Fruit fly (Drosophila melanogaster) whole organism: ENCODE results near the gene Larp7.

Experiments
- CG8478 ChIP-seq: fragments of >200 bp; optimal IDR thresholded peaks from 2 replicates; lab custom pipeline; 2018; ENCODE audit warnings: inconsistent platforms
- Dll ChIP-seq: fragments of >200 bp; optimal IDR thresholded peaks from 2 replicates; lab custom pipeline; 2017
- EcR ChIP-seq, 2 experiments: fragments of >200 bp; optimal IDR thresholded peaks; 2 replicates each; lab custom pipeline; 2017; ENCODE audit warnings: missing biosample characterization in 2 of 2, missing genetic modification characterization in 2 of 2, missing genetic modification reagents in 2 of 2
- pan ChIP-seq: fragments of >200 bp; optimal IDR thresholded peaks from 2 replicates; lab custom pipeline; 2017
- psq ChIP-seq: fragments of >200 bp; optimal IDR thresholded peaks from 2 replicates; lab custom pipeline; 2017
- usp ChIP-seq: fragments of >200 bp; optimal IDR thresholded peaks from 2 replicates; lab custom pipeline; 2017; ENCODE audit warnings: missing biosample characterization, missing genetic modification characterization, mixed read lengths

Gene Larp7

DNA sequence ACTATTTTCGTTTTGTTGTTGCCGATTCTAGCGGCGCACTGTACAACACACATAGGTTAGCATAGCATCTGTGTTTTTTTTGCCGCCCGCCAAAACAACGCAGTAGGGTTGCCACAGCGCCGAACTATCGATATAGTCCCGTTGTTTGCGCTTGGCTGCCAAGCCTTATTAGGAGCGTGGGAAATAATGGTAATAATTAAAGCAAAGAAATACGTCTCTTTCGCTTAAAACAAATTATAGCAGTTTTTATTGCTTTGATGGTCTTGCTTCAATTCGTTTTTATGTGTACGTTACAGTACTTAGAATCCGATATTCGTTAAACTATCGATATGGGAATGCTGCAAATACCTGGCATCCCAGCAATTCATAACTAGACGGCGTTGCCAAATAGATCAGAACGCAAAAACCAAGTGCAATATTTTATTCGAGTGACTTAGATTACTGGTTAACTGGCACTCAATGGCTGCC lies at the start of gene Larp7, which contains the start of gene mxc:
Gene Larp7, plus strand, starts transcription at position 401 of the 468 bp plus-strand sequence.
Gene mxc, minus strand, starts transcription at position 51 of the 468 bp plus-strand sequence.
- TF ChIP-seq psq (no peak), usp (GFP tag; lab: Kevin White, UChicago) (no peak), CG8478 (lab: Kevin White, UChicago) (no peak), Dll (lab: Kevin White, UChicago) (no peak), EcR (GFP tag; optimal IDR thresholded peaks at IDR 0.05; lab: Kevin White, UChicago) (no peak), pan (no peak)

DNA sequence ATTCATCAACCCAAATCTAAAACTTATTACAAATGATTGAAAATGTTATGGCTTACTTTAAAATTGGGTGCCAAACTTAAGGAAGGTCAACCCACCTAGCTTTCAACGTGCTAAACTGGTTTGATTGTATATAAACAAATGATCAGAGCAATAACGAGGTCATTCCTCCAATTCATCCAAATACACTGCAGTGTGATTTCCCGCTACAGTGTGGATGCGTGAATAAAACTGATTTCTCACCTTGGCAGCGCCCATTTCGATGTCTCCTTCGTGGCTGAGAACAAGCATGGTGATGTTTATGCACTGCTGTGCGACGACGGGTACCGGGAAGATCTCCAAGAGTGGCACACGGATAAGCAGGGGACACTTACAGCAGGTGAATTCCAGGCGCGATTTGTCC lies 48.3 kb upstream of the Larp7 start:
- TF ChIP-seq EcR (GFP tag; optimal IDR thresholded peaks at IDR 0.05; lab: Kevin White, UChicago) (no peak), Dll (lab: Kevin White, UChicago) (no peak), CG8478 (lab: Kevin White, UChicago) (no peak)

DNA sequence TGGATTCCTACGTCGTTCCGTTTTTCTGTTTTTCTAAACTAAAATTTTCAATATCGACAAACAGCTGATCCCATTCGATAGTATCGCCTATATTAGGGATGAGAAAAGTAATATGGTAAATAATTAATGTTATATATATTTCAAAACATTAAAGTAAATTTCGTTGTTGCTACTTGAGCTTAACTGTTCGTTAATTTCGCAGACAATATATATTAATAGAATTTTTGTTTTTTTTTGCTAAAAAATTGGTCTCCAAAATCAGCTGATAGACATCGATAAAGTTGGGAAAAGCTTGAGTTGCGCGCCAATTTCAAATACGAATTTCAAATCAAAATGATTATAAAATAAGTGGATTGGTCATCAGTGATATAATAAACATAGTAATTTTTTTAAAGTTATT lies 47.3 kb upstream of the Larp7 start, which contains the start of gene CG12118:
Gene CG12118, minus strand, starts transcription at position 53 of the 400 bp plus-strand sequence.
- TF ChIP-seq psq (no peak), CG8478 (lab: Kevin White, UChicago) (no peak), usp (GFP tag; lab: Kevin White, UChicago) (no peak), Dll (lab: Kevin White, UChicago) (no peak), EcR (GFP tag; optimal IDR thresholded peaks at IDR 0.05; lab: Kevin White, UChicago) (no peak), pan (no peak)

DNA sequence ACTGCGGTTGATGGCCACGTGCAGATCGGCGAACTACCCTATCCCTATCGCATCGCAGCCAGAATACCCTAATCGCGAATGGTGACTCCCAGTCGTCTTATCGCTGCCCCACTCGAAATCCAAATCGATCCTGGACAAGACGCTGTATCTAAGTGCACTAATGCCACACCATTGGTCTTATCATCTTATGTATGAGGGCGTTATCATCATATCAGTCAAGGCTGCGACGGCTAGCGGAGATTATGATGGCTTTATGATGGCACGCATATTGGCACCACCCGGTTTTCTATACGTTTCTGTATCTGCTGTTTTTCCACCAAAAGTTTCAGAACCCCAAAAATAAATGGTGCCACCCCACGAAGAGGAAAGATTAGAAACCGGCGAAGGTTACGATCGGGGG lies 43.4 kb upstream of the Larp7 start:
- TF ChIP-seq usp (GFP tag; lab: Kevin White, UChicago) (no peak), psq (no peak), CG8478 (lab: Kevin White, UChicago) (no peak), EcR (GFP tag; optimal IDR thresholded peaks at IDR 0.05; lab: Kevin White, UChicago) (no peak), Dll (lab: Kevin White, UChicago) (no peak), pan (no peak)

DNA sequence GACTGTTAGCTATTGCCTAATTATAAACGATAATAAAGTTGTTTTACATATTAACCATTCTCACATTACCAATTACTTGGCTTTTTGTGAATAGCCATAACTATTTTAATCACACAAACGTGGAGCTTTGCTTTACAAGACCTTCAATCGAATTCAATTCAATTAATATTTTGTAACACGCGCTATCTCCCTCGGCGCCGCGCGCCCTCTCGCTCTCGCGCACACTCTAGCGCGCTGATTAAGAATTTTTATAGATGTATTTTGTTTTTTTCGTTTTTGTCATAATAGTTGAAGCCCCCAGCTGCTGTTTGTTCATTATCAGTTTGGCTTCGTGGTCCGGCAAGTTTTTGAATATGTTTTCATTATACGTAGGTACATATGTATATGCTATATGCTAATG lies 42.5 kb upstream of the Larp7 start:
- no peak for TF ChIP-seq psq
- TF ChIP-seq pan = no peak
- TF ChIP-seq usp (GFP tag; lab: Kevin White, UChicago) = no peak
- no peak for TF ChIP-seq EcR (GFP tag; optimal IDR thresholded peaks at IDR 0.05; lab: Kevin White, UChicago)
- no peak for TF ChIP-seq Dll (lab: Kevin White, UChicago)
- no peak for TF ChIP-seq CG8478 (lab: Kevin White, UChicago)

DNA sequence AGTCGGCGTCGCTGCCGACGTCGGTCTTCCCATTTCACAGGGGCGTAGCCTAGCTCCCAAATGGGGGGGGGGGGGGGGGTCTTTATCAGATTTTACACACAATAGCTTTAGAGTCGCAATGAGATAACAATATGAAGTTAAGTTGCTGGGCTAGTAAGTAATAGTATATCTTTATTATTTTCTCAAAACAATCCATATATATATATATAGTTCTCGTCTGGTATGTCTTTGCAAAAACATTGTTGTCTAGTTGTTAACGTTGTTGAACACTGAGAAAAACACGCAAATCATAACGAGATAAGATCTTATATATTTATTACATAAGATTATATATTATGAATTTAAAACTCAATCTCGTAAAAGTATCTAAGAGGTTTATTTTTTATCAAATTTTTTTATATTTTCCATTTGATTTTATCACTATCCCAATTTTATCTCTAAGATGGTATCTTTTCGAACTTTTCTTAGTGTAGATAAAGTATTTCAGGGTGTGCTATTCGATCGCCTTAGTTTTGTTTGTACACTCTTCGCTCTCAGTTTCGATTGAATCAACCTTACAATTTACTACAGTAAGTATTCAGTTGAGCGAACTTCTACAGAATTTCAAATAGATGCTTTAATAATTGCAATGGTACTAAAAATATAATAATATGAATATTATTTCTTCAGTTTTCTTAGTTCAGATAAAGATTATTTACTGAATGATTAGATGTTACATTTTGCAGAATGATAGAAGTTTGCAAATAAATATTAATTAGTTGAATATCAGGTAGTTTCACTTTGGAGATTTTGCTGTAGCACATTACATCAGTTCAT lies 41.5 kb upstream of the Larp7 start:
- TF ChIP-seq usp (GFP tag; lab: Kevin White, UChicago) (no peak), psq (no peak), Dll (lab: Kevin White, UChicago) (no peak), CG8478 (lab: Kevin White, UChicago) (no peak), EcR (GFP tag; optimal IDR thresholded peaks at IDR 0.05; lab: Kevin White, UChicago) (no peak), pan (no peak)

DNA sequence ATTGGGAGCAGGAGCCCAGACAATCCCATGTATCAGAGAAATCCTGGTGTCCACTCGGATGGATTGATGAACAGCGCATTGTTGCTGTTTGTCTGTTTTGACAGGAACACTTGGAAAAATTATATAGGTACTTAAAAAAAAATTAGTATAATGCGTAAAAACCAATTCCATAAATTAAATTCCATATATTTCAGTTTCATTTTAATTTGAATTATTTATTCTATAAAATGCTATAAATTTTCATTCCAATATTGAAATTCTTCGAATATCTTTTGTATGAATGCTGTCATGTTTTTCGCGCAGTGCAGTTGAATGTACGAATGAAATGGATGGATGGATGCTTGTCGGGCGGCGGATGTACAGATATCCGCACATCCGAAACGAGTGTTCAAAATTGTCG lies 32.8 kb upstream of the Larp7 start, which contains the start of gene SmydA-9:
Gene SmydA-9, minus strand, starts transcription at position 101 of the 400 bp plus-strand sequence.
- TF ChIP-seq CG8478 (lab: Kevin White, UChicago) = no peak
- TF ChIP-seq usp (GFP tag; lab: Kevin White, UChicago) = no peak
- no peak for TF ChIP-seq pan
- TF ChIP-seq EcR (GFP tag; optimal IDR thresholded peaks at IDR 0.05; lab: Kevin White, UChicago) = no peak
- no peak for TF ChIP-seq Dll (lab: Kevin White, UChicago)
- TF ChIP-seq psq = no peak

DNA sequence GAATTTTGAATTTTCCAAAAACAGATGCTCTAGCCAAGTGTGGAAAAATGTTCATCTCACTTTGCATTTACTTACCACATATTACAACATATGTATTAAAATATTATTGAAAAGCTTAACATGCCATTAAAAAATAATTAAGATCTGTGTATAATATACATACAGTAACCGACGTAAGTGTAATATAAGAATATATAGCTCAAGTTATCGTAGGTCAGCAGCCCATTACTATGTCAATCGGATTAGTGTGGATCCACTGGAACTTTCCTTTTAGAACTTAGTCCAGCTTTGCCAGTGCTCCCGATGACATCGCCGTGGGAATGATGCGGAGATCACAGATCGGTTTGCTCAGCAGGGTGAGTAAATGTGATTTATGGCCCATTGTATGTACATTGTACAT lies 29.0 kb upstream of the Larp7 start, which contains the start of gene Obp8a:
Gene Obp8a, plus strand, starts transcription at position 301 of the 400 bp plus-strand sequence.
- TF ChIP-seq EcR (GFP tag; optimal IDR thresholded peaks at IDR 0.05; lab: Kevin White, UChicago) (no peak), CG8478 (lab: Kevin White, UChicago) (no peak), pan (no peak)

DNA sequence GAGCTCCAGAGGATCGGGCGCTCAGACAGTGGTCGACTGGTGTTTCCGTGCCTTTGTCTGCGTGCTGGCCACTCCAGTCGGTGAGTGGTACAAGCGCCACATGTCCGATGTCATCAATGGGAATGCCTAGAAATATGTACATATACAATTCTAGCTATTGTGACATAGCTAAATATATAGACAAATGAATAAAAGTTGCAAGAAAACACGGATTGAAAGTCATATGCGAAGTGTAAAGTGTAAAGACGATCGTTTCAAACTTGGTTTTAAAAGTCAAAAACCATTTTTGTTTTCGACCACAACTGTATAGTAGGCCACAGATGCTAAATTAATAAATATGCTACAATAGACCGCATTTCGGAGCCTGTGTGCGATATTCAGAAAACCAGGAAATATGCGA lies 28.1 kb upstream of the Larp7 start, which contains the start of gene CG15368:
Gene CG15368, plus strand, starts transcription at position 301 of the 400 bp plus-strand sequence.
- TF ChIP-seq usp (GFP tag; lab: Kevin White, UChicago) (no peak), CG8478 (lab: Kevin White, UChicago) (no peak), EcR (GFP tag; optimal IDR thresholded peaks at IDR 0.05; lab: Kevin White, UChicago) (no peak), pan (no peak), Dll (lab: Kevin White, UChicago) (no peak), psq (no peak)

DNA sequence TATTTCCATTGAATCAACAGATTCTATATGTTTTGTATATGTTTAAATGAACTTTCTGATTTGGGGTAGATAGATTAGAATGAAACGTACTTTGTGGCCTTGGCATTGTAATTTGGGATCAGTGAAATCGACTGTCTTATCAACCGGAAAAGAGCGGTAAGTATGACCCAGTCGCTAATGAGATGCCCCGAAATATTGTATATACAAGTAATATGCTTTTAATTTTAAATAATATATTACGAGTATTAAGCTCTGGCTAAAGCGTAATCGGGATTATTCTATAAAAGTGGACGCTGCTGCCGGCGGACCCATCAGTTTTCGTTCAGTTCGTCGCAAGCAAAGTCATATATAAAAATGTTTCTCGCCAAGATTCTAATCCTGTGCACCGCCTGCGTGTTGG lies 27.0 kb upstream of the Larp7 start, which contains the start of gene CG15369:
Gene CG15369, plus strand, starts transcription at position 301 of the 400 bp plus-strand sequence.
- no peak for TF ChIP-seq Dll (lab: Kevin White, UChicago)
- no peak for TF ChIP-seq psq
- no peak for TF ChIP-seq CG8478 (lab: Kevin White, UChicago)
- TF ChIP-seq pan = no peak
- no peak for TF ChIP-seq usp (GFP tag; lab: Kevin White, UChicago)
- TF ChIP-seq EcR (GFP tag; optimal IDR thresholded peaks at IDR 0.05; lab: Kevin White, UChicago) = no peak

DNA sequence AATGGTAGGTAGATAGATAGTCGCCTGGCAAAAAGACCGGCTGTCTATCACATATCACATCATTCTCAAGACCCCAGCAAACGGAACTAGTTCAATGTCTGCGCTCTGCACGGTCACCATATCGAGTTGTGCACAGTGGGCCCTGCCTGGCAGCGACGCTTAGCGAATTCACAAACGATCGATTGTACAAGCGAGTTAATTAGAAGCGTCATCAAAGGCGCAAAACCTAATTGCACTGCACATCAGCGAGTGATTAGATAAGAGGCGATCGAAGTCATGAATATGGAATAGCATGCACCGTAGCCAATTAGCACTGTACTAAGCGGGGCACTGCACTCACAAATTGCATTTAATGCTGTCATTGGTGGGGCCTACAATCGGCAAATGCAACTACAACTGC lies 23.2 kb upstream of the Larp7 start:
- TF ChIP-seq Dll (lab: Kevin White, UChicago) (no peak), EcR (GFP tag; optimal IDR thresholded peaks at IDR 0.05; lab: Kevin White, UChicago) (peak in 1 of 2 experiments; percentile 48)

DNA sequence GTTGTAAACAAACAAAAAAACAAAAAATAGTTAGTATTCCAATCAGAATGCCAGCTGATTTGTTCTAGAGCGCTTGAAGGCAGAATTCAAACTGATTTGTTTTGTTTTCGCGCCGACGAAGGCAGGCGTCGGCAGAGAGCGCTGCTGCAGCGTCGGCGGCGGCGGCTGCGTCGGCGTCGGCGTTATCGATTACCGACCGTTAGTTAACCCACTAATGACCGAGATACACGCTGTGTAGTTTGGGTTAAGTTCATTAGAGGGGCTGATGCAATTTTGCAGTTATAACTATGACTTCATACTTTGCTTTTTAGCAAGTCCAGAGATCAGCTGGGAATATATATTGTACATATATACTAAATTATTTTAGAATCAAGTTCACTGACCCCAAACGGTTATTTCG lies 20.4 kb upstream of the Larp7 start, which contains the start of gene t:
Gene t, minus strand, starts transcription at position 76 of the 400 bp plus-strand sequence.
- TF ChIP-seq pan (no peak), CG8478 (lab: Kevin White, UChicago) (no peak)
